Worm (Caenorhabditis elegans) whole organism, early embryonic: ENCODE measurements around the gene F41C3.1.

Experiments used
- B0310.2 ChIP-seq: sonication (generic microtip); optimal IDR thresholded peaks from 2 replicates; lab custom pipeline; 2016; ENCODE audit warnings: mild to moderate bottlenecking, missing genetic modification characterization, missing compliant biosample characterization
- aly-1 ChIP-seq: sonication (generic microtip); optimal IDR thresholded peaks from 2 replicates; lab custom pipeline; 2016; ENCODE audit warnings: missing genetic modification characterization, missing compliant biosample characterization
- ama-1 ChIP-seq: fragments of 150-350 bp; optimal IDR thresholded peaks from 2 replicates; lab custom pipeline; 2014
- ceh-13 ChIP-seq: fragments of 200-800 bp; sonication (Bioruptor generic); optimal IDR thresholded peaks from 2 replicates; lab custom pipeline; 2018; ENCODE audit warnings: mild to moderate bottlenecking, missing genetic modification characterization, missing compliant biosample characterization
- ceh-36 ChIP-seq: sonication (generic microtip); optimal IDR thresholded peaks from 2 replicates; lab custom pipeline; 2016; ENCODE audit warnings: missing genetic modification characterization, inconsistent platforms, missing compliant biosample characterization
- ets-7 ChIP-seq: sonication (generic microtip); optimal IDR thresholded peaks from 2 replicates; lab custom pipeline; 2016; ENCODE audit warnings: missing genotype, missing genetic modification characterization, missing compliant biosample characterization
- flt-1 ChIP-seq: fragments of 200-800 bp; sonication (Bioruptor generic); IDR thresholded peaks from 2 replicates; pipeline ENCODE4 v1.3.6; 2022; ENCODE audit warnings: missing genetic modification characterization, missing compliant biosample characterization
- hmbx-1 ChIP-seq: sonication (generic microtip); optimal IDR thresholded peaks from 2 replicates; lab custom pipeline; 2016; ENCODE audit warnings: mild to moderate bottlenecking, missing genetic modification characterization, missing compliant biosample characterization
- hnd-1 ChIP-seq: sonication (generic microtip); optimal IDR thresholded peaks from 2 replicates; lab custom pipeline; 2016; ENCODE audit warnings: missing genetic modification characterization, missing compliant biosample characterization
- pes-1 ChIP-seq: fragments of 200-800 bp; sonication (Bioruptor generic); IDR thresholded peaks from 2 replicates; pipeline ENCODE4 v1.3.6; 2022; ENCODE audit warnings: missing genetic modification reagents, missing genetic modification characterization, missing compliant biosample characterization
- scrt-1 ChIP-seq: fragments of 200-800 bp; sonication (Bioruptor generic); IDR thresholded peaks from 2 replicates; pipeline ENCODE4 v1.3.6; 2022; ENCODE audit warnings: missing genetic modification characterization, missing compliant biosample characterization
- sea-1 ChIP-seq: fragments of 200-800 bp; sonication (Bioruptor generic); conservative IDR thresholded peaks from 2 replicates; pipeline ENCODE4 v1.3.6; 2022; ENCODE audit warnings: missing genetic modification characterization, missing compliant biosample characterization
- tbx-11 ChIP-seq: fragments of 200-800 bp; sonication (Bioruptor generic); IDR thresholded peaks from 2 replicates; pipeline ENCODE4 v1.3.6; 2022; ENCODE audit warnings: missing genetic modification characterization, missing compliant biosample characterization
- tbx-37 ChIP-seq: fragments of 200-800 bp; sonication (Bioruptor generic); conservative IDR thresholded peaks from 2 replicates; pipeline ENCODE4 v1.3.6; 2022; ENCODE audit warnings: missing genetic modification reagents, missing genetic modification characterization, missing compliant biosample characterization

DNA sequence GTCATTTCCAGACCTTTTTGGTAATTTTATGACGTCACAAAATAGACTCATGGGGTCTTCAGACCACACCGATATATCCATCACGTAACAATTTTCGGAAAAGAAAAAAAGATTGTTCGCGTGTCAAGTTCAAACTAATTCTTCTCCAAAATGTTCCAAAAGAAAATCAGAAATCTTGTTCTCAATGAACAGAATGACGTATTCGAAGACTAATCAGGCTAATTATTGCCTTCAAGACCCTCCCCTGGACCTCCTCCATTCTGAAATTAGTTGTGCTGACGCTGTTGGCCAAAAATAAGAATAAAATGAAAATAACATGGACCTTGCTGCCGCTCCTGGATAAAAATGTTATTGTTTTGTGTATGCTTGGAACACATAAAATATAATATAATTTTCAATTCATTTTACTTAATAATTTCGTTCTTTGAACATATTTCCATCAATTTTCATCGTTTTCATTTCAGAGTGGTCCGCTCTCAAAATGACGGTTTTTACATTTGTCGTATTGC lies 37.8 kb downstream of the F41C3.1 start, which contains the start of gene F26G1.15:
- TF ChIP-seq flt-1 (GFP tag; lab: Robert Waterston, UW), result no peak
- TF ChIP-seq ama-1 (lab: Kevin White, UChicago), result no peak
- TF ChIP-seq B0310.2 (tag; lab: Kevin White, UChicago), result no peak
- no peak for TF ChIP-seq tbx-37 (GFP tag; lab: Robert Waterston, UW)
- no peak for TF ChIP-seq tbx-11 (GFP tag; lab: Robert Waterston, UW)
- TF ChIP-seq pes-1 (GFP tag; lab: Robert Waterston, UW), result no peak
- no peak for TF ChIP-seq ceh-36
- no peak for TF ChIP-seq sea-1
- TF ChIP-seq hmbx-1 (tag; lab: Kevin White, UChicago), result no peak
- TF ChIP-seq ets-7 (tag; lab: Kevin White, UChicago), result no peak
- no peak for TF ChIP-seq scrt-1 (GFP tag; lab: Robert Waterston, UW)
- TF ChIP-seq ceh-13 (GFP tag; lab: Kevin White, UChicago), result no peak
- no peak for TF ChIP-seq hnd-1
- TF ChIP-seq aly-1 (tag; lab: Kevin White, UChicago), result no peak
